Fruit fly (Drosophila melanogaster) whole organism, wandering third instar larva: Measurements from ENCODE around the gene CG11550.

Source experiments
- Abd-B ChIP-seq: fragments of >200 bp; optimal IDR thresholded peaks from 2 replicates; lab custom pipeline; 2017; ENCODE audit warnings: missing biosample characterization, missing genetic modification characterization
- CG32264 ChIP-seq: fragments of 200-800 bp; sonication (Bioruptor generic); optimal IDR thresholded peaks from 2 replicates; lab custom pipeline; 2016; ENCODE audit warnings: missing biosample characterization, missing genetic modification characterization
- CG9705 ChIP-seq: fragments of 200-800 bp; sonication (Bioruptor generic); optimal IDR thresholded peaks from 2 replicates; lab custom pipeline; 2018; ENCODE audit warnings: missing biosample characterization, mild to moderate bottlenecking, missing genetic modification characterization
- CrebA ChIP-seq: fragments of 200-800 bp; sonication (Bioruptor generic); optimal IDR thresholded peaks from 2 replicates; lab custom pipeline; 2016; ENCODE audit warnings: missing biosample characterization, mild to moderate bottlenecking, missing genetic modification characterization, borderline replicate concordance
- Dfd ChIP-seq: fragments of >200 bp; optimal IDR thresholded peaks from 2 replicates; lab custom pipeline; 2017; ENCODE audit warnings: missing biosample characterization, missing genetic modification characterization
- Dif ChIP-seq: fragments of 200-275, 200-300 bp; sonication (Bioruptor generic); optimal IDR thresholded peaks from 2 replicates; lab custom pipeline; 2018; ENCODE audit warnings: missing biosample characterization, missing genetic modification characterization; ENCODE audit not compliant: partially characterized antibody
- GATAd ChIP-seq: sonication (Bioruptor generic); optimal IDR thresholded peaks from 2 replicates; lab custom pipeline; 2016; ENCODE audit warnings: missing biosample characterization, missing genetic modification characterization
- HLH106 ChIP-seq: fragments of 200-800 bp; optimal IDR thresholded peaks from 3 replicates; lab custom pipeline; 2019; ENCODE audit warnings: missing biosample characterization, mild to moderate bottlenecking, missing genetic modification characterization, moderate library complexity
- Hnf4 ChIP-seq: fragments of 200-800 bp; sonication (Bioruptor generic); optimal IDR thresholded peaks from 2 replicates; lab custom pipeline; 2016; ENCODE audit warnings: missing biosample characterization, mild to moderate bottlenecking, missing genetic modification characterization
- Hr78 ChIP-seq: fragments of >200 bp; optimal IDR thresholded peaks from 2 replicates; lab custom pipeline; 2017; ENCODE audit warnings: missing biosample characterization, missing genetic modification characterization
- Hr83 ChIP-seq: fragments of 200-300 bp; sonication (Bioruptor generic); optimal IDR thresholded peaks from 2 replicates; lab custom pipeline; 2016; ENCODE audit warnings: missing biosample characterization, mild to moderate bottlenecking, missing genetic modification characterization, moderate library complexity; ENCODE audit not compliant: poor library complexity, severe bottlenecking
- Jra ChIP-seq: sonication (Bioruptor generic); optimal IDR thresholded peaks from 2 replicates; lab custom pipeline; 2016; ENCODE audit warnings: missing biosample characterization, missing genetic modification characterization
- Mio ChIP-seq: sonication (Bioruptor generic); optimal IDR thresholded peaks from 2 replicates; lab custom pipeline; 2016; ENCODE audit warnings: missing biosample characterization, missing genetic modification characterization
- Myc ChIP-seq: fragments of >200 bp; optimal IDR thresholded peaks from 2 replicates; lab custom pipeline; 2017
- N ChIP-seq: fragments of >200 bp; optimal IDR thresholded peaks from 2 replicates; lab custom pipeline; 2018; ENCODE audit warnings: missing biosample characterization, missing external identifiers, missing genetic modification characterization
- OdsH ChIP-seq: fragments of 200-800 bp; sonication (Bioruptor generic); optimal IDR thresholded peaks from 2 replicates; lab custom pipeline; 2016; ENCODE audit warnings: missing biosample characterization, mild to moderate bottlenecking, missing genetic modification characterization
- Rel ChIP-seq, 2 experiments: fragments of 200-800 bp; sonication (Bioruptor generic) in 1 of 2; optimal IDR thresholded peaks; 2 replicates in 1 of 2; 3 replicates in 1 of 2; lab custom pipeline; 2016 to 2019; ENCODE audit warnings: mild to moderate bottlenecking in 2 of 2, missing biosample characterization in 2 of 2, missing genetic modification characterization in 2 of 2, moderate library complexity in 1 of 2
- Sp1 ChIP-seq: fragments of 200-800 bp; sonication (Bioruptor generic); optimal IDR thresholded peaks from 3 replicates; lab custom pipeline; 2019; ENCODE audit warnings: missing biosample characterization, mild to moderate bottlenecking, missing genetic modification characterization, moderate library complexity
- Vsx2 ChIP-seq: fragments of 200-300, 225-300 bp; sonication (Bioruptor generic); optimal IDR thresholded peaks from 2 replicates; lab custom pipeline; 2018; ENCODE audit warnings: missing biosample characterization, missing genetic modification characterization; ENCODE audit not compliant: partially characterized antibody
- br ChIP-seq: fragments of 200-800 bp; sonication (Bioruptor generic); optimal IDR thresholded peaks from 2 replicates; lab custom pipeline; 2016; ENCODE audit warnings: missing biosample characterization, missing genetic modification characterization
- brk ChIP-seq: fragments of 200-800 bp; sonication (Bioruptor generic); optimal IDR thresholded peaks from 2 replicates; lab custom pipeline; 2016; ENCODE audit warnings: missing biosample characterization, mild to moderate bottlenecking, missing genetic modification characterization
- dl ChIP-seq, 2 experiments: fragments of 175-275, 200-275 bp in 1 of 2; fragments of 200-275 bp in 1 of 2; sonication (Bioruptor generic); optimal IDR thresholded peaks; lab custom pipeline; 2018; ENCODE audit warnings: mild to moderate bottlenecking in 2 of 2, missing biosample characterization in 2 of 2, missing genetic modification characterization in 2 of 2, moderate library complexity in 2 of 2; ENCODE audit not compliant: partially characterized antibody in 2 of 2, insufficient read depth in 1 of 2
- dmrt93B ChIP-seq: fragments of 200-800 bp; sonication (Bioruptor generic); optimal IDR thresholded peaks from 2 replicates; lab custom pipeline; 2018; ENCODE audit warnings: missing biosample characterization, mild to moderate bottlenecking, missing genetic modification characterization
- dsf ChIP-seq: sonication (Bioruptor generic); optimal IDR thresholded peaks from 2 replicates; lab custom pipeline; 2016; ENCODE audit warnings: missing biosample characterization, missing genetic modification characterization, borderline replicate concordance
- ey ChIP-seq: fragments of 200-800 bp; sonication (Bioruptor generic); optimal IDR thresholded peaks from 2 replicates; lab custom pipeline; 2016; ENCODE audit warnings: missing biosample characterization, missing genetic modification characterization
- foxo ChIP-seq, 2 experiments: fragments of 200-800 bp; sonication (Bioruptor generic); optimal IDR thresholded peaks; 2 replicates in 1 of 2; 3 replicates in 1 of 2; lab custom pipeline; 2016 to 2017; ENCODE audit warnings: missing biosample characterization in 2 of 2, missing genetic modification characterization in 2 of 2
- fru ChIP-seq: fragments of 200-800 bp; sonication (Bioruptor generic); optimal IDR thresholded peaks from 3 replicates; lab custom pipeline; 2016; ENCODE audit warnings: missing biosample characterization, mild to moderate bottlenecking, missing genetic modification characterization
- h ChIP-seq: fragments of 200-800 bp; sonication (Bioruptor generic); optimal IDR thresholded peaks from 3 replicates; lab custom pipeline; 2016; ENCODE audit warnings: missing biosample characterization, mild to moderate bottlenecking, missing genetic modification characterization
- jim ChIP-seq: fragments of 175-275, 200-325 bp; sonication (Bioruptor generic); optimal IDR thresholded peaks from 2 replicates; lab custom pipeline; 2016; ENCODE audit warnings: missing biosample characterization, mild to moderate bottlenecking, missing genetic modification characterization
- lola ChIP-seq: fragments of >200 bp; optimal IDR thresholded peaks from 2 replicates; lab custom pipeline; 2017; ENCODE audit warnings: missing biosample characterization, missing genetic modification characterization
- pan ChIP-seq: fragments of >200 bp; optimal IDR thresholded peaks from 2 replicates; lab custom pipeline; 2017
- psq ChIP-seq: fragments of 200-800 bp; sonication (Bioruptor generic); optimal IDR thresholded peaks from 3 replicates; lab custom pipeline; 2017; ENCODE audit warnings: missing biosample characterization, mild to moderate bottlenecking, missing genetic modification characterization, moderate library complexity
- rgr ChIP-seq: fragments of 200-800 bp; sonication (Bioruptor generic); optimal IDR thresholded peaks from 3 replicates; lab custom pipeline; 2016; ENCODE audit warnings: missing biosample characterization, mild to moderate bottlenecking, missing genetic modification characterization
- sage ChIP-seq: fragments of 200-800 bp; sonication (Bioruptor generic); optimal IDR thresholded peaks from 2 replicates; lab custom pipeline; 2016; ENCODE audit warnings: missing biosample characterization, mild to moderate bottlenecking, missing genetic modification characterization
- sv ChIP-seq: fragments of 200-800 bp; sonication (Bioruptor generic); optimal IDR thresholded peaks from 3 replicates; lab custom pipeline; 2016; ENCODE audit warnings: missing biosample characterization, missing genetic modification characterization
- tai ChIP-seq: sonication (Bioruptor generic); optimal IDR thresholded peaks from 2 replicates; lab custom pipeline; 2016; ENCODE audit warnings: missing biosample characterization, missing genetic modification characterization
- usp ChIP-seq: fragments of >200 bp; optimal IDR thresholded peaks from 2 replicates; lab custom pipeline; 2017; ENCODE audit warnings: missing biosample characterization, missing genetic modification characterization
- woc ChIP-seq: sonication (Bioruptor generic); optimal IDR thresholded peaks from 2 replicates; lab custom pipeline; 2016; ENCODE audit warnings: missing biosample characterization, mild to moderate bottlenecking, missing genetic modification characterization

The CG11550 gene

dm6 chr3R:31717299-31718167 lies 37.9 kb upstream of the CG11550 start:
- TF ChIP-seq sv (GFP tag; lab: Kevin White, UChicago) (no peak), N (GFP tag; lab: Kevin White, UChicago) (no peak), HLH106 (tag; lab: Kevin White, UChicago) (peak; percentile 81), Dif (GFP tag; lab: Kevin White, UChicago) (no peak), CG9705 (GFP tag; lab: Kevin White, UChicago) (peak; percentile 64), psq (GFP tag; lab: Kevin White, UChicago) (peak; percentile 71), Myc (lab: Kevin White, UChicago) (no peak), dmrt93B (peak; percentile 58), sage (GFP tag; lab: Kevin White, UChicago) (peak; percentile 32), dl (GFP tag; optimal IDR thresholded peaks at IDR 0.05; lab: Kevin White, UChicago; ENCODE audit: insufficient read depth in 1 of 2, partially characterized antibody in 2 of 2) (no peak), rgr (GFP tag; lab: Kevin White, UChicago) (peak; percentile 69), br (GFP tag; lab: Kevin White, UChicago) (peak; percentile 78), tai (no peak), lola (GFP tag; lab: Kevin White, UChicago) (no peak), fru (peak; percentile 86), CrebA (GFP tag; lab: Kevin White, UChicago) (no peak), Rel (GFP tag; optimal IDR thresholded peaks at IDR 0.05; lab: Kevin White, UChicago) (no peak), Rel (tag; optimal IDR thresholded peaks at IDR 0.05; lab: Kevin White, UChicago) (no peak), Hr78 (GFP tag; lab: Kevin White, UChicago) (no peak), foxo (GFP tag; optimal IDR thresholded peaks at IDR 0.05; lab: Kevin White, UChicago) (peak in 1 of 2 experiments; percentile 85), Sp1 (GFP tag; lab: Kevin White, UChicago) (peak; percentile 81), Jra (peak; percentile 19), usp (GFP tag; lab: Kevin White, UChicago) (no peak), Abd-B (GFP tag; lab: Kevin White, UChicago) (no peak), jim (GFP tag; lab: Kevin White, UChicago) (no peak), h (peak; percentile 85), brk (GFP tag; lab: Kevin White, UChicago) (no peak), pan (lab: Kevin White, UChicago) (no peak), GATAd (GFP tag; lab: Kevin White, UChicago) (no peak), OdsH (peak; percentile 83), dsf (GFP tag; lab: Kevin White, UChicago) (no peak), Mio (GFP tag; lab: Kevin White, UChicago) (no peak), woc (GFP tag; lab: Kevin White, UChicago) (peak; percentile 86), Hnf4 (peak; percentile 69), CG32264 (no peak), Dfd (no peak), Vsx2 (GFP tag; lab: Kevin White, UChicago) (no peak), ey (GFP tag; lab: Kevin White, UChicago) (peak; percentile 77), Hr83 (no peak)
- TF ChIP-seq, all 38 proteins: peak for 16

- TF ChIP-seq CG32264: no peak
- no peak for TF ChIP-seq N (GFP tag; lab: Kevin White, UChicago)
- no peak for TF ChIP-seq CG9705 (GFP tag; lab: Kevin White, UChicago)
- TF ChIP-seq Dif (GFP tag; lab: Kevin White, UChicago): no peak
- no peak for TF ChIP-seq brk (GFP tag; lab: Kevin White, UChicago)
- no peak for TF ChIP-seq GATAd (GFP tag; lab: Kevin White, UChicago)
- no peak for TF ChIP-seq Hr83
- no peak for TF ChIP-seq fru
- no peak for TF ChIP-seq Hnf4
- no peak for TF ChIP-seq dsf (GFP tag; lab: Kevin White, UChicago)
- TF ChIP-seq Abd-B (GFP tag; lab: Kevin White, UChicago): no peak
Observed at dm6 chr3R:31716265-31716664, 36.6 kb upstream of the CG11550 start.
